Fruit fly (Drosophila melanogaster): Measurements from ENCODE around the gene CG31697.

The CG31697 gene

DNA sequence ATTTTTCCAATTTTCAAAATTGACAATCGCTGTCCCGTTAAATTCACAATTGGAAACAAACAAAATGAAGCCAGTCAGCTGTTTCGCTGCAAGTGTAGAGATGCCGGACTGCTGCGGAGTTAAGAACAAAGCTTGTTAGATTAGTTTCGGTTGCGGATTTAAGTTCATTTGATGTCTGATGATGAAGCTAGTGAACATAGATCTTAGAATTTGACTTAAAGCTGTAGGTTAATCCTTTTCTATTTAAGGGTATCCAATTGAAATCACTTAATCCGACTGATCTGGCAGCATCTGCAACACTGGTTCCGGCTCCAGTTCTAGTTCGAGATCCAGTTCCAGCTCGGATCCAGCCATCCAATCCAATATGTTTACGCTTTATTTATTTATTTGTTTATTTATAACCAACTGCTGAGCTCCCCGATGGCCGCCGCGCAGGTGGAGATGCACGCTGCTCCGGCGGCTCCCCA lies 48.7 kb downstream of the CG31697 start, which contains the start of the genes PCNA2 and CG10366 (continued):
- TF ChIP-seq CG15011 (GFP tag; optimal IDR thresholded peaks at IDR 0.05): no peak
- no peak for TF ChIP-seq Kr (GFP tag; optimal IDR thresholded peaks at IDR 0.05)
- peak; percentile 67; the same call in 1 of the 2 replicates for TF ChIP-seq inv (GFP tag; IDR thresholded peaks at IDR 0.05; ENCODE audit: partially characterized antibody)
- peak; percentile 64 for TF ChIP-seq Fer1 (GFP tag; optimal IDR thresholded peaks at IDR 0.05)
- no peak; the same call in 1 of the 2 replicates for TF ChIP-seq Rx (GFP tag; IDR thresholded peaks at IDR 0.05)
- no peak for TF ChIP-seq cwo (GFP tag; optimal IDR thresholded peaks at IDR 0.05)
- TF ChIP-seq klu (GFP tag; IDR thresholded peaks at IDR 0.05): peak; percentile 25; the same call in 1 of the 2 replicates
- TF ChIP-seq lab (GFP tag; optimal IDR thresholded peaks at IDR 0.05): peak; percentile 69
- TF ChIP-seq Adf1 (GFP tag; IDR thresholded peaks at IDR 0.05): no peak
- peak; percentile 69 for TF ChIP-seq Dad (GFP tag; optimal IDR thresholded peaks at IDR 0.05)
- peak; percentile 77 for TF ChIP-seq CG12769 (tag; optimal IDR thresholded peaks at IDR 0.05)
- TF ChIP-seq TFAM (GFP tag; optimal IDR thresholded peaks at IDR 0.05): no peak
- peak; percentile 60 for TF ChIP-seq CG8944 (GFP tag; optimal IDR thresholded peaks at IDR 0.05)
- peak; percentile 75 for TF ChIP-seq gsb-n (tag; optimal IDR thresholded peaks at IDR 0.05)
- peak; percentile 64 for TF ChIP-seq CG13296 (GFP tag; optimal IDR thresholded peaks at IDR 0.05)
- no peak for TF ChIP-seq sim (GFP tag; IDR thresholded peaks at IDR 0.05)
- peak; percentile 80 for TF ChIP-seq knrl (GFP tag; IDR thresholded peaks at IDR 0.05; ENCODE audit: partially characterized antibody)
- no peak for TF ChIP-seq CG5180 (GFP tag; optimal IDR thresholded peaks at IDR 0.05)
- TF ChIP-seq sob (GFP tag; IDR thresholded peaks at IDR 0.05): peak; percentile 50; the same call in 1 of the 2 replicates
- no peak for TF ChIP-seq chm (GFP tag; IDR thresholded peaks at IDR 0.05)
- no peak for TF ChIP-seq so (GFP tag; IDR thresholded peaks at IDR 0.05)
- peak; percentile 51 for TF ChIP-seq Camta (GFP tag; optimal IDR thresholded peaks at IDR 0.05)
- TF ChIP-seq sqz (GFP tag; optimal IDR thresholded peaks at IDR 0.05): no peak
- TF ChIP-seq Six4 (GFP tag; optimal IDR thresholded peaks at IDR 0.05): peak; percentile 44
- peak in 1 of 2 experiments; percentile 8 for TF ChIP-seq Eip74EF (GFP tag; optimal IDR thresholded peaks at IDR 0.05)
- 0 out of 2 replicates have a peak, but pooled peaks have one; percentile 9 for TF ChIP-seq HLH3B (GFP tag; IDR thresholded peaks at IDR 0.05)
- no peak for TF ChIP-seq h (optimal IDR thresholded peaks at IDR 0.05)
- TF ChIP-seq ato (GFP tag; IDR thresholded peaks at IDR 0.05; ENCODE audit: partially characterized antibody): 0 out of 2 replicates have a peak, but pooled peaks have one; percentile 23
- TF ChIP-seq Myb (GFP tag; optimal IDR thresholded peaks at IDR 0.05): peak; percentile 79
- TF ChIP-seq bigmax (GFP tag; optimal IDR thresholded peaks at IDR 0.05): no peak
- TF ChIP-seq oc (tag; optimal IDR thresholded peaks at IDR 0.05): no peak
- TF ChIP-seq lilli (GFP tag; optimal IDR thresholded peaks at IDR 0.05): peak; percentile 83
- TF ChIP-seq emc (GFP tag; optimal IDR thresholded peaks at IDR 0.05): peak; percentile 49
- TF ChIP-seq CG12299 (tag; optimal IDR thresholded peaks at IDR 0.05): peak; percentile 44
- TF ChIP-seq Meics (GFP tag; optimal IDR thresholded peaks at IDR 0.05): peak; percentile 56
- TF ChIP-seq CG12659 (GFP tag; optimal IDR thresholded peaks at IDR 0.05): peak; percentile 88
- TF ChIP-seq Elba2 (GFP tag; optimal IDR thresholded peaks at IDR 0.05): peak; percentile 99
- 0 out of 3 replicates have a peak, but pooled peaks have one; percentile 12 for TF ChIP-seq B-H1 (GFP tag; IDR thresholded peaks at IDR 0.05)
- peak; percentile 21 for TF ChIP-seq NC2α (GFP tag; optimal IDR thresholded peaks at IDR 0.05)
- no peak for TF ChIP-seq CG6765 (GFP tag; optimal IDR thresholded peaks at IDR 0.05)
- peak; percentile 38 for TF ChIP-seq nom (GFP tag; optimal IDR thresholded peaks at IDR 0.05)
- peak; percentile 65 for TF ChIP-seq CG3995 (GFP tag; optimal IDR thresholded peaks at IDR 0.05)
- TF ChIP-seq GATAe (GFP tag; conservative IDR thresholded peaks at IDR 0.05): no peak
- peak; percentile 3 for TF ChIP-seq fd96Cb (tag; optimal IDR thresholded peaks at IDR 0.05)
- TF ChIP-seq CG8924 (tag; optimal IDR thresholded peaks at IDR 0.05): peak; percentile 77
- TF ChIP-seq abd-A (tag; optimal IDR thresholded peaks at IDR 0.05): no peak
- no peak for TF ChIP-seq CG8359 (GFP tag; optimal IDR thresholded peaks at IDR 0.05; ENCODE audit: borderline replicate concordance)
- TF ChIP-seq CG6683 (GFP tag; optimal IDR thresholded peaks at IDR 0.05): no peak
- TF ChIP-seq HLH54F (GFP tag; optimal IDR thresholded peaks at IDR 0.05): peak; percentile 74
- TF ChIP-seq Hand (GFP tag; optimal IDR thresholded peaks at IDR 0.05): no peak

Measured in whole organism, embryonic.